Worm (Caenorhabditis elegans) whole organism, L1 larva: ENCODE measurements around the gene srx-16.

Source experiments
- C04F5.9 ChIP-seq: sonication (generic microtip); optimal IDR thresholded peaks from 2 replicates; lab custom pipeline; 2016; ENCODE audit warnings: missing genetic modification characterization, missing compliant biosample characterization
- C16A3.4 ChIP-seq: fragments of 150-350 bp; optimal IDR thresholded peaks from 2 replicates; lab custom pipeline; 2014; ENCODE audit warnings: missing biosample characterization, missing genetic modification characterization
- Y116A8C.19 ChIP-seq: sonication (generic microtip); optimal IDR thresholded peaks from 2 replicates; lab custom pipeline; 2016; ENCODE audit warnings: missing compliant biosample characterization, missing genetic modification characterization, borderline replicate concordance
- alr-1 ChIP-seq: fragments of 200-800 bp; sonication (Bioruptor generic); optimal IDR thresholded peaks from 2 replicates; lab custom pipeline; 2018; ENCODE audit warnings: borderline replicate concordance, mild to moderate bottlenecking, missing genetic modification characterization, missing compliant biosample characterization
- aly-2 ChIP-seq: fragments of 150-350 bp; optimal IDR thresholded peaks from 2 replicates; lab custom pipeline; 2014; ENCODE audit warnings: missing biosample characterization, missing genetic modification characterization
- ama-1 ChIP-seq: fragments of 150-350 bp; optimal IDR thresholded peaks from 2 replicates; lab custom pipeline; 2014
- blmp-1 ChIP-seq: fragments of 150-350 bp; optimal IDR thresholded peaks from 2 replicates; lab custom pipeline; 2014; ENCODE audit warnings: missing biosample characterization, missing genetic modification characterization
- ceh-63 ChIP-seq: fragments of 200-800 bp; sonication (Bioruptor generic); optimal IDR thresholded peaks from 2 replicates; lab custom pipeline; 2018; ENCODE audit warnings: mild to moderate bottlenecking, missing genetic modification characterization, missing compliant biosample characterization
- ceh-8 ChIP-seq: fragments of 200-800 bp; sonication (Bioruptor generic); optimal IDR thresholded peaks from 2 replicates; lab custom pipeline; 2018; ENCODE audit warnings: mild to moderate bottlenecking, missing genetic modification characterization, moderate library complexity, missing compliant biosample characterization
- ceh-88 ChIP-seq: fragments of 200-800 bp; sonication (Bioruptor generic); IDR thresholded peaks from 2 replicates; pipeline ENCODE4 v1.3.6; 2022; ENCODE audit warnings: missing genetic modification characterization, missing compliant biosample characterization
- ceh-90 ChIP-seq: sonication (generic microtip); optimal IDR thresholded peaks from 2 replicates; lab custom pipeline; 2016; ENCODE audit warnings: missing genetic modification characterization, missing compliant biosample characterization
- dsc-1 ChIP-seq: sonication (generic microtip); optimal IDR thresholded peaks from 2 replicates; lab custom pipeline; 2016; ENCODE audit warnings: mild to moderate bottlenecking, missing genetic modification characterization, missing compliant biosample characterization
- efl-1 ChIP-seq, 4 experiments: fragments of 150-350 bp; optimal IDR thresholded peaks in 3 of 4; peaks in 1 of 4; 1 replicate in 1 of 4; 2 replicates in 3 of 4; lab custom pipeline; 2014; ENCODE audit warnings: missing biosample characterization in 2 of 4, missing genetic modification characterization in 2 of 4, missing genetic modification reagents in 2 of 4
- efl-3 ChIP-seq: fragments of 200-800 bp; sonication (Bioruptor generic); optimal IDR thresholded peaks from 2 replicates; lab custom pipeline; 2018; ENCODE audit warnings: mild to moderate bottlenecking, missing genetic modification characterization, missing compliant biosample characterization
- fkh-4 ChIP-seq: sonication (generic microtip); optimal IDR thresholded peaks from 2 replicates; lab custom pipeline; 2016; ENCODE audit warnings: missing compliant biosample characterization, missing genetic modification characterization, borderline replicate concordance
- hpl-2 ChIP-seq: fragments of 150-350 bp; optimal IDR thresholded peaks from 2 replicates; lab custom pipeline; 2014; ENCODE audit warnings: missing biosample characterization, missing genetic modification reagents, missing genetic modification characterization
- irx-1 ChIP-seq: sonication (generic microtip); optimal IDR thresholded peaks from 2 replicates; lab custom pipeline; 2016; ENCODE audit warnings: missing genetic modification characterization, missing compliant biosample characterization
- isw-1 ChIP-seq: fragments of 200-800 bp; sonication (Bioruptor generic); IDR thresholded peaks from 2 replicates; pipeline ENCODE4 v1.3.6; 2022; ENCODE audit warnings: missing genetic modification characterization, missing compliant biosample characterization
- jun-1 ChIP-seq: fragments of 150-350 bp; optimal IDR thresholded peaks from 2 replicates; lab custom pipeline; 2014; ENCODE audit warnings: missing biosample characterization, missing genetic modification reagents, missing genetic modification characterization
- lin-14 ChIP-seq: fragments of 200-800 bp; sonication (Bioruptor generic); optimal IDR thresholded peaks from 2 replicates; lab custom pipeline; 2018; ENCODE audit warnings: mild to moderate bottlenecking, missing genetic modification characterization, moderate library complexity, missing compliant biosample characterization
- lin-35 ChIP-seq, 2 experiments: fragments of 150-350 bp; optimal IDR thresholded peaks; 2 replicates each; lab custom pipeline; 2014; ENCODE audit warnings: missing biosample characterization in 2 of 2, missing genetic modification characterization in 2 of 2, missing genetic modification reagents in 2 of 2
- lin-39 ChIP-seq: fragments of 150-350 bp; optimal IDR thresholded peaks from 2 replicates; lab custom pipeline; 2014; ENCODE audit warnings: missing biosample characterization, missing genetic modification reagents, missing genetic modification characterization
- lir-3 ChIP-seq: sonication (generic microtip); optimal IDR thresholded peaks from 2 replicates; lab custom pipeline; 2016; ENCODE audit warnings: mild to moderate bottlenecking, missing genetic modification characterization, moderate library complexity, missing compliant biosample characterization; ENCODE audit not compliant: poor library complexity
- lsy-2 ChIP-seq, 2 experiments: fragments of 150-350 bp; optimal IDR thresholded peaks; 2 replicates each; lab custom pipeline; 2014; ENCODE audit warnings: missing biosample characterization in 2 of 2, missing genetic modification characterization in 2 of 2
- mab-9 ChIP-seq: fragments of 200-800 bp; sonication (Bioruptor generic); IDR thresholded peaks from 2 replicates; pipeline ENCODE4 v1.3.6; 2022; ENCODE audit warnings: missing genetic modification reagents, missing genetic modification characterization, missing compliant biosample characterization
- mdl-1 ChIP-seq, 2 experiments: fragments of 150-350 bp; optimal IDR thresholded peaks; 2 replicates each; lab custom pipeline; 2014 to 2017; ENCODE audit warnings: missing biosample characterization in 2 of 2, missing genetic modification characterization in 2 of 2, inconsistent platforms in 1 of 2
- mef-2 ChIP-seq: fragments of 150-350 bp; optimal IDR thresholded peaks from 2 replicates; lab custom pipeline; 2014; ENCODE audit warnings: missing biosample characterization, missing genetic modification characterization
- mep-1 ChIP-seq: fragments of 150-350 bp; optimal IDR thresholded peaks from 2 replicates; lab custom pipeline; 2014; ENCODE audit warnings: missing biosample characterization, missing genetic modification characterization
- nhr-19 ChIP-seq: fragments of 200-800 bp; sonication (Bioruptor generic); conservative IDR thresholded peaks from 2 replicates; pipeline ENCODE4 v1.3.6; 2022; ENCODE audit warnings: missing genetic modification characterization, missing compliant biosample characterization
- nhr-20 ChIP-seq: sonication (generic microtip); optimal IDR thresholded peaks from 2 replicates; lab custom pipeline; 2016; ENCODE audit warnings: mild to moderate bottlenecking, missing genetic modification characterization, missing compliant biosample characterization
- nhr-71 ChIP-seq: sonication (generic microtip); optimal IDR thresholded peaks from 2 replicates; lab custom pipeline; 2016; ENCODE audit warnings: mild to moderate bottlenecking, missing genetic modification characterization, moderate library complexity, missing compliant biosample characterization
- nhr-76 ChIP-seq: sonication (generic microtip); optimal IDR thresholded peaks from 2 replicates; lab custom pipeline; 2017; ENCODE audit warnings: missing biosample characterization, missing genetic modification characterization
- nhr-77 ChIP-seq: fragments of 150-350 bp; optimal IDR thresholded peaks from 2 replicates; lab custom pipeline; 2014; ENCODE audit warnings: missing biosample characterization, missing genetic modification characterization
- nhr-84 ChIP-seq: sonication (generic microtip); optimal IDR thresholded peaks from 2 replicates; lab custom pipeline; 2017; ENCODE audit warnings: missing biosample characterization, missing genetic modification characterization
- nhr-85 ChIP-seq: sonication (generic microtip); peaks from one replicate; lab custom pipeline; 2016; ENCODE audit warnings: missing genetic modification characterization, inconsistent platforms, missing compliant biosample characterization
- nhr-90 ChIP-seq: sonication (generic microtip); optimal IDR thresholded peaks from 2 replicates; lab custom pipeline; 2016; ENCODE audit warnings: mild to moderate bottlenecking, missing genetic modification characterization, missing compliant biosample characterization; ENCODE audit not compliant: poor library complexity
- pag-3 ChIP-seq: sonication (generic microtip); optimal IDR thresholded peaks from 2 replicates; lab custom pipeline; 2017; ENCODE audit warnings: missing genetic modification characterization, mild to moderate bottlenecking, missing compliant biosample characterization, antibody characterized with exemption, borderline replicate concordance; ENCODE audit not compliant: insufficient read depth
- pax-3 ChIP-seq: fragments of 200-800 bp; sonication (Bioruptor generic); optimal IDR thresholded peaks from 2 replicates; lab custom pipeline; 2018; ENCODE audit warnings: mild to moderate bottlenecking, missing genetic modification characterization, moderate library complexity, missing compliant biosample characterization
- rnt-1 ChIP-seq: sonication (generic microtip); optimal IDR thresholded peaks from 2 replicates; lab custom pipeline; 2016; ENCODE audit warnings: mild to moderate bottlenecking, missing genetic modification characterization, moderate library complexity, missing compliant biosample characterization
- skn-1 ChIP-seq: fragments of 150-350 bp; optimal IDR thresholded peaks from 2 replicates; lab custom pipeline; 2014; ENCODE audit warnings: missing biosample characterization, missing genetic modification characterization
- sox-4 ChIP-seq: sonication (generic microtip); optimal IDR thresholded peaks from 2 replicates; lab custom pipeline; 2016; ENCODE audit warnings: missing genetic modification characterization, missing compliant biosample characterization
- sup-37 ChIP-seq: fragments of 200-800 bp; sonication (Bioruptor generic); optimal IDR thresholded peaks from 2 replicates; lab custom pipeline; 2018; ENCODE audit warnings: mild to moderate bottlenecking, missing genetic modification characterization, missing compliant biosample characterization
- swsn-7 ChIP-seq: sonication (generic microtip); optimal IDR thresholded peaks from 2 replicates; lab custom pipeline; 2016; ENCODE audit warnings: missing genetic modification characterization, missing compliant biosample characterization
- tlp-1 ChIP-seq: fragments of 150-350 bp; optimal IDR thresholded peaks from 2 replicates; lab custom pipeline; 2014; ENCODE audit warnings: missing biosample characterization, missing genetic modification characterization
- unc-62 ChIP-seq: fragments of 150-350 bp; optimal IDR thresholded peaks from 2 replicates; lab custom pipeline; 2014; ENCODE audit warnings: missing biosample characterization, missing genetic modification reagents, missing genetic modification characterization
- unc-86 ChIP-seq: sonication (generic microtip); optimal IDR thresholded peaks from 2 replicates; lab custom pipeline; 2016; ENCODE audit warnings: missing genetic modification characterization, missing compliant biosample characterization
- xbp-1 ChIP-seq: sonication (generic microtip); optimal IDR thresholded peaks from 2 replicates; lab custom pipeline; 2016; ENCODE audit warnings: missing genetic modification characterization, missing compliant biosample characterization
- ztf-11 ChIP-seq, 2 experiments: sonication (generic microtip); optimal IDR thresholded peaks; 2 replicates each; lab custom pipeline; 2016 to 2017; ENCODE audit warnings: missing genetic modification characterization in 2 of 2, missing biosample characterization in 1 of 2, missing compliant biosample characterization in 1 of 2

srx-16 gene

DNA sequence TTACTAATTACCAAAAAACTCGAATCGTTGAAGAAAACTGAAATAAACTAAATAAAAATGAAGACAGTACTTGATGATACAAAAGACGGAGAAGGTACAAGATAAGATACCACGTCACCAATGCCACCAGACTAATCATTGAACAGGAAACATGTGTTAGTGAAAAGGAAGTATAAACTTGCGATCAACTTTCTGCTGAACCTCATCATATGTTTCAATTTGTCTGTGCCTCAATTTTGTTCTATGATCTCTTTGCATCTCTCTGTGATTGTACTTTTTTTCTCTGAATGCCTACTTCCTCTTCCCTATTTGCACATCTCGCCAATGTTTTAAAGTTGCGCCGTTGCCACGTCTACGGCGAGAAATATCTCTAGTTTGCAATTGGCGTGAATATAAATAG, 17.9 kb downstream of the srx-16 start (continued):
- peak in 1 of 2 experiments; percentile 33 for TF ChIP-seq mdl-1 (tag; optimal IDR thresholded peaks at IDR 0.05; lab: Kevin White, UChicago)
- TF ChIP-seq nhr-71 (tag; lab: Kevin White, UChicago) = peak; percentile 85
- no peak for TF ChIP-seq C04F5.9 (tag; lab: Kevin White, UChicago)
- TF ChIP-seq C16A3.4 (tag; lab: Kevin White, UChicago) = no peak
- TF ChIP-seq nhr-20 = peak; percentile 93
- no peak for TF ChIP-seq skn-1 (tag; lab: Kevin White, UChicago)
- no peak for TF ChIP-seq efl-1 (optimal IDR thresholded peaks at IDR 0.05; lab: Kevin White, UChicago)
- peak in 1 of 2 experiments; percentile 76 for TF ChIP-seq efl-1 (GFP tag; optimal IDR thresholded peaks at IDR 0.05 in 1 of 2; lab: Kevin White, UChicago)
- TF ChIP-seq ceh-63 (GFP tag; lab: Kevin White, UChicago) = no peak
- TF ChIP-seq sox-4 = no peak
- peak; percentile 30 for TF ChIP-seq hpl-2 (GFP tag; lab: Kevin White, UChicago)
- TF ChIP-seq xbp-1 (tag; lab: Kevin White, UChicago) = peak; percentile 2
- TF ChIP-seq mep-1 (tag; lab: Kevin White, UChicago) = no peak
- no peak for TF ChIP-seq mef-2 (tag; lab: Kevin White, UChicago)
- TF ChIP-seq tlp-1 (tag; lab: Kevin White, UChicago) = no peak
- TF ChIP-seq mab-9 (GFP tag; lab: Robert Waterston, UW) = peak; percentile 15; the same call in 1 of the 2 replicates
- TF ChIP-seq nhr-90 = peak; percentile 45
- peak; percentile 72 for TF ChIP-seq nhr-19 (GFP tag; lab: Robert Waterston, UW)
- TF ChIP-seq alr-1 (tag; lab: Kevin White, UChicago) = no peak
- TF ChIP-seq blmp-1 (tag; lab: Kevin White, UChicago) = peak; percentile 76
- TF ChIP-seq swsn-7 (tag; lab: Kevin White, UChicago) = peak; percentile 2
- no peak for TF ChIP-seq ceh-88
- TF ChIP-seq Y116A8C.19 = no peak
- TF ChIP-seq jun-1 = peak; percentile 25
- no peak for TF ChIP-seq nhr-77 (tag; lab: Kevin White, UChicago)
- no peak for TF ChIP-seq nhr-76
- TF ChIP-seq pag-3 (tag; lab: Kevin White, UChicago) = no peak
- no peak for TF ChIP-seq lir-3 (tag; lab: Kevin White, UChicago)
- peak; percentile 29 for TF ChIP-seq irx-1 (tag; lab: Kevin White, UChicago)
- TF ChIP-seq sup-37 (GFP tag; lab: Kevin White, UChicago) = no peak
- peak; percentile 81 for TF ChIP-seq lin-14

- TF ChIP-seq nhr-84 (no peak), efl-1 (optimal IDR thresholded peaks at IDR 0.05; lab: Kevin White, UChicago) (no peak), efl-1 (GFP tag; optimal IDR thresholded peaks at IDR 0.05 in 1 of 2; lab: Kevin White, UChicago) (peak in 1 of 2 experiments; percentile 37)
Measured at ce11 chrV:6997041-6997552, 20.9 kb downstream of the srx-16 start, which contains the start of gene nhr-107. Gene nhr-107 (minus strand): TSS chrV:6997091.

DNA sequence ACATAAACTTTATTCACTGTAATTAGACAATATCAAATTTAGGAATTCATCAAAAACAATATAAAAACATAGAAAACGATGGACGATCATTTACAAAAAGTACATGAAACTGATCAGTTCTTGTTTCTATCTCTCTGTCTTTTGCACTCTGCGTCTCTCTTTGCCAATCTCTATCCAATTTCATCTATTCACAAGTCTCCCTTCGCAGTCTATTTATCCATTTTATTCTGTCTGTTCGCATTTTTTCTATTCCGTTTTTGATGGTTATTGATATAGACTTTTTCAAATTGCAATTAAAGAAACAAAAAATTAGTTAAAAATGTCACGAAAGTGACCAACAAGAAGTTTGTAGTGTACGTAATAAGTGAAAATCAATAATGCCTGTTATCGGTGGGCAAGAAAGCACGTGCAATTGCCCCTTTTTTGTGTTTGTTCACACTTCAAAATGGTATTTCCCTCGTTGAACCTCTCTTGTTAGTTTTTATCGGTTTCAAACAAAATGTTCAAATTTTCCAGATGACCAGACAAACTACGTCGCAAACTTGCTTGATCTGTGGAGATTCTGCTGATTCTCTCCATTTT, 22.2 kb downstream of the srx-16 start, which contains the start of gene nhr-42:
nhr-42 (plus strand) TSS at position 517 of the 582 bp plus-strand sequence.
- TF ChIP-seq aly-2 (tag; lab: Kevin White, UChicago) (no peak), ceh-90 (tag; lab: Kevin White, UChicago) (no peak), unc-62 (GFP tag; lab: Kevin White, UChicago) (no peak), nhr-85 (tag; lab: Kevin White, UChicago) (peak; percentile 84), efl-3 (GFP tag; lab: Kevin White, UChicago) (no peak), lsy-2 (tag; optimal IDR thresholded peaks at IDR 0.05; lab: Kevin White, UChicago) (peak in 1 of 2 experiments; percentile 21), ama-1 (lab: Kevin White, UChicago) (no peak), pax-3 (tag; lab: Kevin White, UChicago) (no peak), lin-39 (tag; lab: Kevin White, UChicago) (no peak), rnt-1 (tag; lab: Kevin White, UChicago) (no peak), nhr-90 (no peak), hpl-2 (GFP tag; lab: Kevin White, UChicago) (no peak), unc-86 (tag; lab: Kevin White, UChicago) (no peak), skn-1 (tag; lab: Kevin White, UChicago) (peak; percentile 2), C04F5.9 (tag; lab: Kevin White, UChicago) (no peak), isw-1 (GFP tag; lab: Robert Waterston, UW) (no peak), ztf-11 (tag; optimal IDR thresholded peaks at IDR 0.05; lab: Kevin White, UChicago) (no peak), lin-35 (GFP tag; optimal IDR thresholded peaks at IDR 0.05; lab: Kevin White, UChicago) (peak in 1 of 2 experiments; percentile 18), mab-9 (GFP tag; lab: Robert Waterston, UW) (no peak), ceh-8 (no peak), dsc-1 (no peak), jun-1 (no peak), fkh-4 (no peak)
